Worm (Caenorhabditis elegans): ENCODE results near the gene C18H9.1.

ce11 chrII:6713832-6714342 is 15.0 kb downstream of the C18H9.1 start, which contains the start of gene dpy-2:
- no peak for TF ChIP-seq ama-1 (optimal IDR thresholded peaks at IDR 0.05)
- TF ChIP-seq skn-1 (tag; optimal IDR thresholded peaks at IDR 0.05) = no peak
